Fruit fly (Drosophila melanogaster) whole organism, adult: Measurements from ENCODE around the gene Vha68-1.

Source experiments
- CG11617 ChIP-seq: fragments of 200-800 bp; sonication (Bioruptor generic); optimal IDR thresholded peaks from 2 replicates; lab custom pipeline; 2017; ENCODE audit warnings: mild to moderate bottlenecking, missing biosample characterization, missing genetic modification reagents, missing genetic modification characterization
- CG14711 ChIP-seq: fragments of 200-800 bp; sonication (Bioruptor generic); optimal IDR thresholded peaks from 2 replicates; lab custom pipeline; 2018; ENCODE audit warnings: missing biosample characterization, mild to moderate bottlenecking, missing genetic modification characterization, moderate library complexity
- CG7045 ChIP-seq: fragments of 200-800 bp; sonication (Bioruptor generic); optimal IDR thresholded peaks from 2 replicates; lab custom pipeline; 2017; ENCODE audit warnings: missing biosample characterization, mild to moderate bottlenecking, missing genetic modification characterization
- Clk ChIP-seq: fragments of 200-800 bp; sonication (Bioruptor generic); optimal IDR thresholded peaks from 2 replicates; lab custom pipeline; 2017; ENCODE audit warnings: missing biosample characterization, missing genetic modification characterization
- kay ChIP-seq: fragments of 200-800 bp; sonication (Bioruptor generic); peaks from one replicate; lab custom pipeline; 2016; ENCODE audit warnings: missing biosample characterization, missing genetic modification characterization, borderline replicate concordance
- ovo ChIP-seq: fragments of 200-800 bp; sonication (Bioruptor generic); optimal IDR thresholded peaks from 2 replicates; lab custom pipeline; 2016; ENCODE audit warnings: missing biosample characterization, missing genetic modification characterization

DNA sequence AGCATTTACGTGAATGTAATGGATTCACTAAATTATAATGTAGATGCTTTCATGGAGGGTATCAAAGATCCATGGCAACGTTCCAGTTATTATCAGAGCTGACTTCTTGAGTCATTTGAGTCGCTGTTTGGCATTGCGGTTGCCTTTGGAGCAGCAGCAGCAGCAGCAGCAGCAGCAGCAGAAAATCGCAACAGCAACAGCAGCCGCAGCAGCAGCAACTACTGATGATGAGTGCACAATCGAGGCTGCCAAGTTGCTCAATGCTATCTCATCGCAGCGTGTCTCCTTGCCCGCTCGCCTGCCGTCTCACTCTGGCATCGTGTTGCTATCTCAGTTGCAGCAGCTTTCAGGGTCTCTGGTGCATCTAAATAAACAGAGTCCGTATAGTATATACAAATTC is 38.5 kb upstream of the Vha68-1 start:
- TF ChIP-seq CG14711 (tag; lab: Kevin White, UChicago) (no peak), kay (GFP tag; lab: Kevin White, UChicago) (no peak), Clk (GFP tag; lab: Kevin White, UChicago) (no peak), CG7045 (no peak), CG11617 (GFP tag; lab: Kevin White, UChicago) (no peak), ovo (GFP tag; lab: Kevin White, UChicago) (no peak)
